Worm (Caenorhabditis elegans) whole organism, L1 larva: Measurements from ENCODE around the gene R03G5.6.

ENCODE experiments used
- C34B4.2 ChIP-seq: sonication (generic microtip); optimal IDR thresholded peaks from 2 replicates; lab custom pipeline; 2017; ENCODE audit warnings: mild to moderate bottlenecking, missing genetic modification characterization, missing compliant biosample characterization
- F16B12.6 ChIP-seq: fragments of 150-350 bp; optimal IDR thresholded peaks from 2 replicates; lab custom pipeline; 2014; ENCODE audit warnings: missing biosample characterization, missing genetic modification characterization
- Y116A8C.19 ChIP-seq: sonication (generic microtip); optimal IDR thresholded peaks from 2 replicates; lab custom pipeline; 2016; ENCODE audit warnings: missing compliant biosample characterization, missing genetic modification characterization, borderline replicate concordance
- aha-1 ChIP-seq: fragments of 150-350 bp; optimal IDR thresholded peaks from 2 replicates; lab custom pipeline; 2014; ENCODE audit warnings: missing biosample characterization, missing genetic modification characterization
- alr-1 ChIP-seq: fragments of 200-800 bp; sonication (Bioruptor generic); optimal IDR thresholded peaks from 2 replicates; lab custom pipeline; 2018; ENCODE audit warnings: borderline replicate concordance, mild to moderate bottlenecking, missing genetic modification characterization, missing compliant biosample characterization
- aly-2 ChIP-seq: fragments of 150-350 bp; optimal IDR thresholded peaks from 2 replicates; lab custom pipeline; 2014; ENCODE audit warnings: missing biosample characterization, missing genetic modification characterization
- blmp-1 ChIP-seq: fragments of 150-350 bp; optimal IDR thresholded peaks from 2 replicates; lab custom pipeline; 2014; ENCODE audit warnings: missing biosample characterization, missing genetic modification characterization
- ceh-63 ChIP-seq: fragments of 200-800 bp; sonication (Bioruptor generic); optimal IDR thresholded peaks from 2 replicates; lab custom pipeline; 2018; ENCODE audit warnings: mild to moderate bottlenecking, missing genetic modification characterization, missing compliant biosample characterization
- ceh-8 ChIP-seq: fragments of 200-800 bp; sonication (Bioruptor generic); optimal IDR thresholded peaks from 2 replicates; lab custom pipeline; 2018; ENCODE audit warnings: mild to moderate bottlenecking, missing genetic modification characterization, moderate library complexity, missing compliant biosample characterization
- ceh-82 ChIP-seq, 3 experiments: fragments of 150-350 bp in 1 of 3; sonication (generic microtip) in 2 of 3; optimal IDR thresholded peaks; 2 replicates each; lab custom pipeline; 2014 to 2017; ENCODE audit warnings: missing biosample characterization in 3 of 3, missing genetic modification characterization in 3 of 3
- ceh-88 ChIP-seq: fragments of 200-800 bp; sonication (Bioruptor generic); IDR thresholded peaks from 2 replicates; pipeline ENCODE4 v1.3.6; 2022; ENCODE audit warnings: missing genetic modification characterization, missing compliant biosample characterization
- ceh-90 ChIP-seq: sonication (generic microtip); optimal IDR thresholded peaks from 2 replicates; lab custom pipeline; 2016; ENCODE audit warnings: missing genetic modification characterization, missing compliant biosample characterization
- ces-1 ChIP-seq: fragments of 150-350 bp; optimal IDR thresholded peaks from 2 replicates; lab custom pipeline; 2014; ENCODE audit warnings: missing biosample characterization, missing genetic modification reagents, missing genetic modification characterization
- dpl-1 ChIP-seq, 3 experiments: fragments of 150-350 bp in 2 of 3; sonication (generic microtip) in 1 of 3; optimal IDR thresholded peaks; 2 replicates each; lab custom pipeline; 2014 to 2017; ENCODE audit warnings: missing biosample characterization in 3 of 3, missing genetic modification characterization in 3 of 3, missing genetic modification reagents in 3 of 3
- efl-1 ChIP-seq, 4 experiments: fragments of 150-350 bp; optimal IDR thresholded peaks in 3 of 4; peaks in 1 of 4; 1 replicate in 1 of 4; 2 replicates in 3 of 4; lab custom pipeline; 2014; ENCODE audit warnings: missing biosample characterization in 2 of 4, missing genetic modification characterization in 2 of 4, missing genetic modification reagents in 2 of 4
- efl-3 ChIP-seq: fragments of 200-800 bp; sonication (Bioruptor generic); optimal IDR thresholded peaks from 2 replicates; lab custom pipeline; 2018; ENCODE audit warnings: mild to moderate bottlenecking, missing genetic modification characterization, missing compliant biosample characterization
- egl-13 ChIP-seq: sonication (generic microtip); optimal IDR thresholded peaks from 2 replicates; lab custom pipeline; 2016; ENCODE audit warnings: missing genotype, missing genetic modification reagents, missing genetic modification characterization, missing compliant biosample characterization
- egl-27 ChIP-seq, 2 experiments: fragments of 150-350 bp in 1 of 2; sonication (generic microtip); optimal IDR thresholded peaks; 3 replicates each; lab custom pipeline; 2017 to 2018; ENCODE audit warnings: missing biosample characterization in 2 of 2, missing genetic modification characterization in 2 of 2, missing genetic modification reagents in 2 of 2
- elt-2 ChIP-seq: sonication (generic microtip); optimal IDR thresholded peaks from 2 replicates; lab custom pipeline; 2016; ENCODE audit warnings: missing genetic modification characterization, mild to moderate bottlenecking, inconsistent platforms, missing compliant biosample characterization, missing genetic modification reagents
- elt-3 ChIP-seq, 6 experiments: fragments of 150-350 bp in 1 of 6; sonication (generic microtip); optimal IDR thresholded peaks; 2 replicates each; lab custom pipeline; 2017 to 2018; ENCODE audit warnings: missing biosample characterization in 6 of 6, missing genetic modification characterization in 6 of 6, inconsistent platforms in 1 of 6
- ets-5 ChIP-seq: fragments of 200-800 bp; sonication (Bioruptor generic); IDR thresholded peaks from 2 replicates; pipeline ENCODE4 v1.3.6; 2022; ENCODE audit warnings: missing genetic modification characterization, missing compliant biosample characterization
- fkh-8 ChIP-seq: sonication (generic microtip); optimal IDR thresholded peaks from 2 replicates; lab custom pipeline; 2016; ENCODE audit warnings: mild to moderate bottlenecking, missing genetic modification characterization, missing compliant biosample characterization
- hlh-17 ChIP-seq: fragments of 200-800 bp; sonication (Bioruptor generic); optimal IDR thresholded peaks from 2 replicates; lab custom pipeline; 2018; ENCODE audit warnings: missing genetic modification characterization, mild to moderate bottlenecking, missing compliant biosample characterization, moderate library complexity, borderline replicate concordance
- irx-1 ChIP-seq: sonication (generic microtip); optimal IDR thresholded peaks from 2 replicates; lab custom pipeline; 2016; ENCODE audit warnings: missing genetic modification characterization, missing compliant biosample characterization
- isw-1 ChIP-seq: fragments of 200-800 bp; sonication (Bioruptor generic); IDR thresholded peaks from 2 replicates; pipeline ENCODE4 v1.3.6; 2022; ENCODE audit warnings: missing genetic modification characterization, missing compliant biosample characterization
- jun-1 ChIP-seq: fragments of 150-350 bp; optimal IDR thresholded peaks from 2 replicates; lab custom pipeline; 2014; ENCODE audit warnings: missing biosample characterization, missing genetic modification reagents, missing genetic modification characterization
- lin-13 ChIP-seq: fragments of 150-350 bp; optimal IDR thresholded peaks from 2 replicates; lab custom pipeline; 2014; ENCODE audit warnings: missing biosample characterization, missing genetic modification reagents, missing genetic modification characterization
- lin-14 ChIP-seq: fragments of 200-800 bp; sonication (Bioruptor generic); optimal IDR thresholded peaks from 2 replicates; lab custom pipeline; 2018; ENCODE audit warnings: mild to moderate bottlenecking, missing genetic modification characterization, moderate library complexity, missing compliant biosample characterization
- lin-15B ChIP-seq: fragments of 150-350 bp; sonication (generic microtip); optimal IDR thresholded peaks from 3 replicates; lab custom pipeline; 2014; ENCODE audit warnings: missing biosample characterization, missing genetic modification characterization
- lin-39 ChIP-seq: fragments of 150-350 bp; optimal IDR thresholded peaks from 2 replicates; lab custom pipeline; 2014; ENCODE audit warnings: missing biosample characterization, missing genetic modification reagents, missing genetic modification characterization
- nhr-19 ChIP-seq: fragments of 200-800 bp; sonication (Bioruptor generic); conservative IDR thresholded peaks from 2 replicates; pipeline ENCODE4 v1.3.6; 2022; ENCODE audit warnings: missing genetic modification characterization, missing compliant biosample characterization
- nhr-20 ChIP-seq: sonication (generic microtip); optimal IDR thresholded peaks from 2 replicates; lab custom pipeline; 2016; ENCODE audit warnings: mild to moderate bottlenecking, missing genetic modification characterization, missing compliant biosample characterization
- nhr-28 ChIP-seq: fragments of 150-350 bp; optimal IDR thresholded peaks from 2 replicates; lab custom pipeline; 2014; ENCODE audit warnings: missing biosample characterization, missing genetic modification characterization
- nhr-47 ChIP-seq: sonication (generic microtip); optimal IDR thresholded peaks from 2 replicates; lab custom pipeline; 2016; ENCODE audit warnings: mild to moderate bottlenecking, missing genetic modification characterization, moderate library complexity, missing compliant biosample characterization
- nhr-71 ChIP-seq: sonication (generic microtip); optimal IDR thresholded peaks from 2 replicates; lab custom pipeline; 2016; ENCODE audit warnings: mild to moderate bottlenecking, missing genetic modification characterization, moderate library complexity, missing compliant biosample characterization
- nhr-77 ChIP-seq: fragments of 150-350 bp; optimal IDR thresholded peaks from 2 replicates; lab custom pipeline; 2014; ENCODE audit warnings: missing biosample characterization, missing genetic modification characterization
- nhr-90 ChIP-seq: sonication (generic microtip); optimal IDR thresholded peaks from 2 replicates; lab custom pipeline; 2016; ENCODE audit warnings: mild to moderate bottlenecking, missing genetic modification characterization, missing compliant biosample characterization; ENCODE audit not compliant: poor library complexity
- snpc-4 ChIP-seq: fragments of 150-350 bp; optimal IDR thresholded peaks from 2 replicates; lab custom pipeline; 2014; ENCODE audit warnings: missing biosample characterization, missing genetic modification characterization
- snu-23 ChIP-seq: sonication (generic microtip); optimal IDR thresholded peaks from 2 replicates; lab custom pipeline; 2016; ENCODE audit warnings: missing genetic modification characterization, missing compliant biosample characterization
- sox-4 ChIP-seq: sonication (generic microtip); optimal IDR thresholded peaks from 2 replicates; lab custom pipeline; 2016; ENCODE audit warnings: missing genetic modification characterization, missing compliant biosample characterization
- sptf-1 ChIP-seq: fragments of 150-350 bp; optimal IDR thresholded peaks from 2 replicates; lab custom pipeline; 2014; ENCODE audit warnings: missing biosample characterization, missing genetic modification characterization
- sup-37 ChIP-seq: fragments of 200-800 bp; sonication (Bioruptor generic); optimal IDR thresholded peaks from 2 replicates; lab custom pipeline; 2018; ENCODE audit warnings: mild to moderate bottlenecking, missing genetic modification characterization, missing compliant biosample characterization
- swsn-7 ChIP-seq: sonication (generic microtip); optimal IDR thresholded peaks from 2 replicates; lab custom pipeline; 2016; ENCODE audit warnings: missing genetic modification characterization, missing compliant biosample characterization
- unc-62 ChIP-seq: fragments of 150-350 bp; optimal IDR thresholded peaks from 2 replicates; lab custom pipeline; 2014; ENCODE audit warnings: missing biosample characterization, missing genetic modification reagents, missing genetic modification characterization
- unc-86 ChIP-seq: sonication (generic microtip); optimal IDR thresholded peaks from 2 replicates; lab custom pipeline; 2016; ENCODE audit warnings: missing genetic modification characterization, missing compliant biosample characterization
- unc-98 ChIP-seq: fragments of 200-800 bp; sonication (Bioruptor generic); IDR thresholded peaks from 2 replicates; pipeline ENCODE4 v1.3.6; 2022; ENCODE audit warnings: missing genetic modification characterization, missing compliant biosample characterization
- zip-4 ChIP-seq: fragments of 200-800 bp; sonication (Bioruptor generic); optimal IDR thresholded peaks from 2 replicates; lab custom pipeline; 2018; ENCODE audit warnings: mild to moderate bottlenecking, missing genetic modification characterization, moderate library complexity, missing compliant biosample characterization

Gene R03G5.6

DNA sequence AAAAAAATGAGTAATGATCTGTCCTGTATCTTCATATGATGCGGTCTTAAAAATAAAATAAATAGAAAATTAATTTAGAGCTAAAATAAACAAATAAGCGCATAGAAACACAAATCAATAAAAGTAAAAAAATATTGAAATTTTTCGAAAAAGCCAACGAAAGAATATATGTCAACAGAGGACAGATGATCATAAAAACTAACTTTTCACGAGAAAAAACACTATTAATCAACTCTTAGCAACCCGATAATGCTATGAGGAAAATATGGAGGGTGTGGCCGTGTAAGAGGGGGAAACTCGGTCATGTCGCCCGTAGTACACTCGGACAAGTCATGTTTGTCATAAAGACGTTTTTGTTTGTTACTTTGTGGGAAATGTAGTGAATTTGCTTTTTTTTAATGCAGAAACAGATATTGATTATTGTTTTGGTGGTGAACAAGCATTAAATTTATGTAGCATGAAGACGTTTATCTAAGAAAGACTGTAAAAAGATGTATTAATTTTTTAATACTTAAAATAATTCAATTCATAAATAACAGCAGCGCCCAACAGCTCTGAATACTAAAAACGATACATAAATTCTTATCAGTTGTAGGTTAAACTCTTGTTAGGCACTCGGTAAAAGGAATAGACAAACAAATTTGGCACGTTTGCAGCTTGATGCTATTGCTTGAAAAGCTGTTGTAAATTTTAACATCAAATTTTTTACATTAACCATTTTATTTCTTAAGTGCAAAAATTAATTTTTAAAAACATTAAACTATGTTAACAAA is 18.3 kb downstream of the R03G5.6 start, which contains the start of gene adm-4 (continued):
- TF ChIP-seq nhr-47 (tag; lab: Kevin White, UChicago) (peak; percentile 72), egl-13 (tag; lab: Kevin White, UChicago) (peak; percentile 54), ceh-63 (GFP tag; lab: Kevin White, UChicago) (no peak), elt-2 (tag; lab: Kevin White, UChicago) (peak; percentile 36), unc-62 (GFP tag; lab: Kevin White, UChicago) (no peak), ceh-8 (GFP tag; lab: Kevin White, UChicago) (no peak), ets-5 (GFP tag; lab: Robert Waterston, UW) (no peak), elt-3 (tag; optimal IDR thresholded peaks at IDR 0.05; lab: Kevin White, UChicago) (no peak), lin-14 (GFP tag; lab: Kevin White, UChicago) (peak; percentile 61), nhr-19 (GFP tag; lab: Robert Waterston, UW) (peak; percentile 45), ces-1 (no peak), isw-1 (peak; percentile 24; the same call in 1 of the 2 replicates), snu-23 (GFP tag; lab: Kevin White, UChicago) (peak; percentile 70), swsn-7 (tag; lab: Kevin White, UChicago) (peak; percentile 58), Y116A8C.19 (no peak), ceh-88 (GFP tag; lab: Robert Waterston, UW) (no peak), nhr-20 (peak; percentile 62), jun-1 (tag; lab: Kevin White, UChicago) (no peak), alr-1 (tag; lab: Kevin White, UChicago) (no peak), efl-1 (optimal IDR thresholded peaks at IDR 0.05; lab: Kevin White, UChicago) (peak; percentile 24 to 28), efl-1 (GFP tag; optimal IDR thresholded peaks at IDR 0.05 in 1 of 2; lab: Kevin White, UChicago) (peak; percentile 43 to 67), nhr-71 (tag; lab: Kevin White, UChicago) (peak; percentile 74), snpc-4 (tag; lab: Kevin White, UChicago) (no peak), lin-39 (tag; lab: Kevin White, UChicago) (no peak), ceh-90 (tag; lab: Kevin White, UChicago) (peak; percentile 79), aha-1 (no peak), nhr-28 (no peak), sup-37 (GFP tag; lab: Kevin White, UChicago) (no peak), hlh-17 (GFP tag; lab: Kevin White, UChicago) (no peak), blmp-1 (tag; lab: Kevin White, UChicago) (peak; percentile 37), F16B12.6 (tag; lab: Kevin White, UChicago) (no peak), unc-86 (tag; lab: Kevin White, UChicago) (peak; percentile 15), egl-27 (tag; optimal IDR thresholded peaks at IDR 0.05; lab: Kevin White, UChicago) (no peak), fkh-8 (tag; lab: Kevin White, UChicago) (peak; percentile 63), dpl-1 (GFP tag; optimal IDR thresholded peaks at IDR 0.05; lab: Kevin White, UChicago) (peak; percentile 3 to 25 (median 25)), ceh-82 (tag; optimal IDR thresholded peaks at IDR 0.05; lab: Kevin White, UChicago) (peak in 1 of 3 experiments; percentile 28), aly-2 (no peak), irx-1 (peak; percentile 66), sptf-1 (no peak), unc-98 (GFP tag; lab: Robert Waterston, UW) (peak; percentile 49; the same call in 1 of the 2 replicates), nhr-77 (tag; lab: Kevin White, UChicago) (no peak), efl-3 (GFP tag; lab: Kevin White, UChicago) (no peak), lin-15B (tag; lab: Kevin White, UChicago) (no peak), lin-13 (GFP tag; lab: Kevin White, UChicago) (no peak), zip-4 (GFP tag; lab: Kevin White, UChicago) (no peak), sox-4 (tag; lab: Kevin White, UChicago) (peak; percentile 46), C34B4.2 (tag; lab: Kevin White, UChicago) (no peak), nhr-90 (peak; percentile 67)
